Fruit fly (Drosophila melanogaster): ENCODE data around the gene CG32110.

- TF ChIP-seq E2f1 (GFP tag; IDR thresholded peaks at IDR 0.05) (no peak), CG4424 (GFP tag; optimal IDR thresholded peaks at IDR 0.05) (no peak), sim (GFP tag; IDR thresholded peaks at IDR 0.05) (no peak), CG1024 (GFP tag; IDR thresholded peaks at IDR 0.05) (no peak), CG6683 (GFP tag; optimal IDR thresholded peaks at IDR 0.05) (no peak), HLH54F (GFP tag; optimal IDR thresholded peaks at IDR 0.05) (no peak), CG30403 (GFP tag; optimal IDR thresholded peaks at IDR 0.05) (no peak), Sry-δ (GFP tag; optimal IDR thresholded peaks at IDR 0.05) (no peak), Scr (GFP tag; IDR thresholded peaks at IDR 0.05; ENCODE audit: partially characterized antibody) (no peak)
Observed at dm6 chr3L:12839882-12840281, 31.4 kb downstream of the CG32110 start.

Data from whole organism, embryonic.